Fruit fly (Drosophila melanogaster) whole organism, embryonic: ENCODE data around the gene CG45099.
A peak's percentile ranks its signal among the peaks of the same experiment; 100 is the strongest.

ENCODE experiments used
- B-H2 ChIP-seq: fragments of 200-800 bp; sonication (Bioruptor generic); optimal IDR thresholded peaks from 2 replicates; lab custom pipeline; 2018; ENCODE audit warnings: missing biosample characterization, mild to moderate bottlenecking, missing genetic modification characterization
- CG10366 ChIP-seq: fragments of 200-800 bp; sonication (Bioruptor generic); IDR thresholded peaks from 2 replicates; pipeline ENCODE4 v1.3.6; 2022; ENCODE audit warnings: missing biosample characterization, missing genetic modification characterization
- CG10543 ChIP-seq: fragments of 200-800 bp; sonication (Bioruptor generic); optimal IDR thresholded peaks from 3 replicates; lab custom pipeline; 2017; ENCODE audit warnings: missing biosample characterization, mild to moderate bottlenecking, missing genetic modification characterization, moderate library complexity
- CG11398 ChIP-seq: fragments of 200-800 bp; sonication (Bioruptor generic); optimal IDR thresholded peaks from 2 replicates; lab custom pipeline; 2016; ENCODE audit warnings: missing biosample characterization, missing genetic modification characterization
- CG11560 ChIP-seq: fragments of 200-800 bp; sonication (Bioruptor generic); IDR thresholded peaks from 3 replicates; pipeline ENCODE4 v1.3.6; 2022; ENCODE audit warnings: missing biosample characterization, missing genetic modification characterization
- CG12104 ChIP-seq: fragments of 200-800 bp; sonication (Bioruptor generic); optimal IDR thresholded peaks from 3 replicates; lab custom pipeline; 2016; ENCODE audit warnings: missing biosample characterization, missing genetic modification characterization
- CG1233 ChIP-seq: fragments of 200-800 bp; sonication (Bioruptor generic); optimal IDR thresholded peaks from 4 replicates; lab custom pipeline; 2018; ENCODE audit warnings: missing biosample characterization, mild to moderate bottlenecking, missing genetic modification characterization
- CG13296 ChIP-seq: fragments of 200-800 bp; sonication (Bioruptor generic); optimal IDR thresholded peaks from 3 replicates; lab custom pipeline; 2018; ENCODE audit warnings: missing biosample characterization, mild to moderate bottlenecking, missing genetic modification characterization
- CG17912 ChIP-seq: fragments of 200-800 bp; sonication (Bioruptor generic); optimal IDR thresholded peaks from 2 replicates; lab custom pipeline; 2018; ENCODE audit warnings: missing biosample characterization, mild to moderate bottlenecking, missing genetic modification characterization
- CG18011 ChIP-seq: fragments of 200-800 bp; sonication (Bioruptor generic); optimal IDR thresholded peaks from 2 replicates; lab custom pipeline; 2017; ENCODE audit warnings: missing biosample characterization, missing genetic modification characterization, mild to moderate bottlenecking, moderate library complexity, missing genotype
- CG4617 ChIP-seq: fragments of 200-800 bp; sonication (Bioruptor generic); optimal IDR thresholded peaks from 3 replicates; lab custom pipeline; 2016; ENCODE audit warnings: missing biosample characterization, missing genetic modification characterization, borderline replicate concordance
- CG7987 ChIP-seq: fragments of 200-800 bp; sonication (Bioruptor generic); optimal IDR thresholded peaks from 2 replicates; lab custom pipeline; 2018; ENCODE audit warnings: missing biosample characterization, mild to moderate bottlenecking, missing genetic modification characterization, moderate library complexity
- CG8924 ChIP-seq: fragments of 200-800 bp; optimal IDR thresholded peaks from 3 replicates; lab custom pipeline; 2019; ENCODE audit warnings: missing biosample characterization, mild to moderate bottlenecking, missing genetic modification characterization, moderate library complexity
- Dad ChIP-seq: fragments of 200-800 bp; sonication (Bioruptor generic); optimal IDR thresholded peaks from 3 replicates; lab custom pipeline; 2016; ENCODE audit warnings: missing biosample characterization, missing genetic modification characterization
- Deaf1 ChIP-seq: fragments of 200-800 bp; optimal IDR thresholded peaks from 3 replicates; lab custom pipeline; 2019; ENCODE audit warnings: missing biosample characterization, mild to moderate bottlenecking, missing genetic modification characterization, moderate library complexity
- E2f1 ChIP-seq: fragments of 200-800 bp; sonication (Bioruptor generic); IDR thresholded peaks from 2 replicates; pipeline ENCODE4 v1.3.6; 2022; ENCODE audit warnings: missing biosample characterization, missing genetic modification characterization
- Ets65A ChIP-seq: fragments of 200-800 bp; sonication (Bioruptor generic); peaks from one replicate; lab custom pipeline; 2016; ENCODE audit warnings: missing biosample characterization, missing genetic modification characterization
- Fer2 ChIP-seq: fragments of 200-800 bp; sonication (Bioruptor generic); optimal IDR thresholded peaks from 2 replicates; lab custom pipeline; 2018; ENCODE audit warnings: missing biosample characterization, mild to moderate bottlenecking, missing genetic modification characterization, moderate library complexity
- Hmr ChIP-seq: fragments of 200-800 bp; sonication (Bioruptor generic); optimal IDR thresholded peaks from 3 replicates; lab custom pipeline; 2017; ENCODE audit warnings: mild to moderate bottlenecking, missing biosample characterization, missing genetic modification reagents, missing genetic modification characterization
- Med ChIP-seq: fragments of 200-800 bp; sonication (Bioruptor generic); peaks from one replicate; lab custom pipeline; 2016; ENCODE audit warnings: missing biosample characterization, missing genetic modification characterization, mild to moderate bottlenecking, inconsistent platforms, moderate library complexity
- NFAT ChIP-seq: fragments of 200-800 bp; sonication (Bioruptor generic); IDR thresholded peaks from 2 replicates; pipeline ENCODE4 v1.3.6; 2022; ENCODE audit warnings: missing biosample characterization, missing genetic modification characterization
- Nf-YB ChIP-seq: fragments of 200-800 bp; sonication (Bioruptor generic); optimal IDR thresholded peaks from 3 replicates; lab custom pipeline; 2019; ENCODE audit warnings: missing biosample characterization, mild to moderate bottlenecking, missing genetic modification characterization, moderate library complexity
- Optix ChIP-seq: fragments of 200-800 bp; sonication (Bioruptor generic); IDR thresholded peaks from 3 replicates; pipeline ENCODE4 v1.3.6; 2022; ENCODE audit warnings: missing biosample characterization, missing genetic modification characterization
- Trl ChIP-seq, 3 experiments: fragments of >200 bp in 2 of 3; fragments of 200-800 bp in 1 of 3; sonication (Bioruptor generic) in 1 of 3; optimal IDR thresholded peaks; 2 replicates in 1 of 3; 3 replicates in 2 of 3; lab custom pipeline; 2016 to 2017; ENCODE audit warnings: missing biosample characterization in 1 of 3, missing genetic modification characterization in 1 of 3
- al ChIP-seq: fragments of 200-800 bp; sonication (Bioruptor generic); IDR thresholded peaks from 2 replicates; pipeline ENCODE4 v1.3.6; 2022; ENCODE audit warnings: missing biosample characterization, missing genetic modification characterization
- ap ChIP-seq: fragments of 200-800 bp; sonication (Bioruptor generic); IDR thresholded peaks from 2 replicates; pipeline ENCODE4 v1.3.6; 2022; ENCODE audit warnings: missing biosample characterization, missing genetic modification characterization
- ase ChIP-seq: fragments of 200-800 bp; sonication (Bioruptor generic); IDR thresholded peaks from 3 replicates; pipeline ENCODE4 v1.3.6; 2022; ENCODE audit warnings: missing biosample characterization, missing genetic modification characterization
- cad ChIP-seq: fragments of >200 bp; optimal IDR thresholded peaks from 2 replicates; lab custom pipeline; 2017; ENCODE audit warnings: missing biosample characterization, missing genetic modification characterization
- chinmo ChIP-seq: fragments of 200-800 bp; sonication (Bioruptor generic); IDR thresholded peaks from 4 replicates; pipeline ENCODE4 v1.3.6; 2022; ENCODE audit warnings: missing biosample characterization, missing genetic modification characterization; ENCODE audit not compliant: partially characterized antibody
- dpn ChIP-seq, 2 experiments: fragments of 200-800 bp; sonication (Bioruptor generic); optimal IDR thresholded peaks; 3 replicates each; lab custom pipeline; 2016; ENCODE audit warnings: missing biosample characterization in 2 of 2, missing genetic modification characterization in 2 of 2
- eve ChIP-seq, 2 experiments: fragments of >200 bp; optimal IDR thresholded peaks; 2 replicates each; lab custom pipeline; 2017; ENCODE audit warnings: missing biosample characterization in 2 of 2, missing genetic modification characterization in 2 of 2
- eyg ChIP-seq: fragments of 200-800 bp; sonication (Bioruptor generic); optimal IDR thresholded peaks from 3 replicates; lab custom pipeline; 2016; ENCODE audit warnings: missing biosample characterization, missing genetic modification characterization
- gce ChIP-seq: fragments of 200-800 bp; sonication (Bioruptor generic); IDR thresholded peaks from 3 replicates; pipeline ENCODE4 v1.3.6; 2022; ENCODE audit warnings: missing biosample characterization, missing genetic modification characterization
- gsb-n ChIP-seq: fragments of 200-800 bp; sonication (Bioruptor generic); optimal IDR thresholded peaks from 3 replicates; lab custom pipeline; 2018; ENCODE audit warnings: missing biosample characterization, mild to moderate bottlenecking, missing genetic modification characterization
- gt ChIP-seq: fragments of 200-800 bp; sonication (Bioruptor generic); IDR thresholded peaks from 2 replicates; pipeline ENCODE4 v1.3.6; 2022; ENCODE audit warnings: missing biosample characterization, missing genetic modification characterization
- hb ChIP-seq: fragments of 200-800 bp; sonication (Bioruptor generic); IDR thresholded peaks from 3 replicates; pipeline ENCODE4 v1.3.6; 2022; ENCODE audit warnings: missing biosample characterization, missing genetic modification characterization; ENCODE audit not compliant: partially characterized antibody
- kay ChIP-seq: fragments of 200-800 bp; sonication (Bioruptor generic); optimal IDR thresholded peaks from 2 replicates; lab custom pipeline; 2016; ENCODE audit warnings: missing biosample characterization, missing genetic modification characterization
- lbe ChIP-seq: fragments of 200-800 bp; sonication (Bioruptor generic); optimal IDR thresholded peaks from 2 replicates; lab custom pipeline; 2016; ENCODE audit warnings: missing biosample characterization, mild to moderate bottlenecking, missing genetic modification characterization
- lov ChIP-seq, 2 experiments: fragments of 200-800 bp in 1 of 2; fragments of >200 bp in 1 of 2; sonication (Bioruptor generic) in 1 of 2; IDR thresholded peaks in 1 of 2; optimal IDR thresholded peaks in 1 of 2; 2 replicates in 1 of 2; 3 replicates in 1 of 2; pipeline versions ENCODE4 v1.3.6 to Lab custom; 2017 to 2022; ENCODE audit warnings: missing biosample characterization in 1 of 2, missing genetic modification characterization in 1 of 2
- ranshi ChIP-seq: fragments of 200-800 bp; sonication (Bioruptor generic); IDR thresholded peaks from 2 replicates; pipeline ENCODE4 v1.3.6; 2022; ENCODE audit warnings: missing biosample characterization, missing genetic modification characterization
- row ChIP-seq: fragments of 200-800 bp; sonication (Bioruptor generic); IDR thresholded peaks from 3 replicates; pipeline ENCODE4 v1.3.6; 2022; ENCODE audit warnings: missing biosample characterization, missing genetic modification characterization
- sd ChIP-seq: fragments of 200-800 bp; sonication (Bioruptor generic); optimal IDR thresholded peaks from 3 replicates; lab custom pipeline; 2018; ENCODE audit warnings: missing biosample characterization, mild to moderate bottlenecking, missing genetic modification characterization, moderate library complexity
- sens ChIP-seq: fragments of 200-800 bp; sonication (Bioruptor generic); peaks from one replicate; lab custom pipeline; 2016; ENCODE audit warnings: missing biosample characterization, missing genetic modification characterization
- sqz ChIP-seq: fragments of 200-800 bp; sonication (Bioruptor generic); optimal IDR thresholded peaks from 3 replicates; lab custom pipeline; 2018; ENCODE audit warnings: missing biosample characterization, mild to moderate bottlenecking, missing genetic modification characterization
- tap ChIP-seq: fragments of 200-800 bp; optimal IDR thresholded peaks from 3 replicates; lab custom pipeline; 2019; ENCODE audit warnings: missing biosample characterization, mild to moderate bottlenecking, missing genetic modification characterization, moderate library complexity
- toy ChIP-seq: fragments of 200-800 bp; sonication (Bioruptor generic); IDR thresholded peaks from 2 replicates; pipeline ENCODE4 v1.3.6; 2022; ENCODE audit warnings: missing biosample characterization, missing genetic modification characterization
- trem ChIP-seq: fragments of 200-800 bp; optimal IDR thresholded peaks from 3 replicates; lab custom pipeline; 2019; ENCODE audit warnings: missing biosample characterization, mild to moderate bottlenecking, missing genetic modification characterization, moderate library complexity
- wdn ChIP-seq: fragments of 200-800 bp; sonication (Bioruptor generic); IDR thresholded peaks from 2 replicates; pipeline ENCODE4 v1.3.6; 2022; ENCODE audit warnings: missing biosample characterization, missing genetic modification characterization

CG45099 gene

dm6 chr3R:22042283-22042875, 8.3 kb upstream of the CG45099 start (continued):
- TF ChIP-seq chinmo (GFP tag; lab: Robert Waterston, UW) = no peak
- no peak for TF ChIP-seq gsb-n (tag; lab: Kevin White, UChicago)
- TF ChIP-seq lbe (GFP tag; lab: Kevin White, UChicago) = peak; percentile 27
- TF ChIP-seq CG11398 = no peak
- no peak for TF ChIP-seq CG11560
- no peak for TF ChIP-seq row (GFP tag; lab: Robert Waterston, UW)
- no peak for TF ChIP-seq B-H2 (GFP tag; lab: Kevin White, UChicago)
- no peak for TF ChIP-seq Dad (GFP tag; lab: Kevin White, UChicago)
- no peak for TF ChIP-seq gce (GFP tag; lab: Robert Waterston, UW)
- TF ChIP-seq CG4617 (GFP tag; lab: Kevin White, UChicago) = no peak
- no peak for TF ChIP-seq lov (optimal IDR thresholded peaks at IDR 0.05; lab: Kevin White, UChicago)
- no peak for TF ChIP-seq lov (GFP tag; IDR thresholded peaks at IDR 0.05; lab: Robert Waterston, UW)
- TF ChIP-seq al (GFP tag; lab: Robert Waterston, UW) = no peak
- no peak for TF ChIP-seq CG13296
- no peak for TF ChIP-seq CG1233 (GFP tag; lab: Kevin White, UChicago)
- no peak for TF ChIP-seq eyg (GFP tag; lab: Kevin White, UChicago)
- TF ChIP-seq Nf-YB (GFP tag; lab: Kevin White, UChicago) = no peak
- TF ChIP-seq CG10366 (GFP tag; lab: Robert Waterston, UW) = no peak
- TF ChIP-seq sd = peak; percentile 95
- no peak for TF ChIP-seq trem (tag; lab: Kevin White, UChicago)
- TF ChIP-seq hb (GFP tag; lab: Robert Waterston, UW) = no peak
- no peak for TF ChIP-seq E2f1 (GFP tag; lab: Robert Waterston, UW)
- TF ChIP-seq CG10543 (GFP tag; lab: Kevin White, UChicago) = no peak
- TF ChIP-seq sens (GFP tag; lab: Kevin White, UChicago) = peak; percentile 40
- TF ChIP-seq Ets65A (GFP tag; lab: Kevin White, UChicago) = no peak
- TF ChIP-seq toy = no peak
- TF ChIP-seq CG8924 (tag; lab: Kevin White, UChicago) = peak; percentile 12
- TF ChIP-seq gt = no peak
- no peak for TF ChIP-seq Fer2 (tag; lab: Kevin White, UChicago)
- peak; percentile 44 for TF ChIP-seq cad
- no peak for TF ChIP-seq tap (tag; lab: Kevin White, UChicago)
- no peak for TF ChIP-seq ase (GFP tag; lab: Robert Waterston, UW)
- no peak for TF ChIP-seq CG7987 (GFP tag; lab: Kevin White, UChicago)
- no peak for TF ChIP-seq eve (GFP tag; optimal IDR thresholded peaks at IDR 0.05; lab: Kevin White, UChicago)
- no peak for TF ChIP-seq CG17912 (GFP tag; lab: Kevin White, UChicago)
- TF ChIP-seq ap (GFP tag; lab: Robert Waterston, UW) = no peak
- peak; percentile 20 for TF ChIP-seq Med (GFP tag; lab: Kevin White, UChicago)
- TF ChIP-seq NFAT = no peak
- no peak for TF ChIP-seq sqz (GFP tag; lab: Kevin White, UChicago)
- TF ChIP-seq dpn (GFP tag; optimal IDR thresholded peaks at IDR 0.05; lab: Kevin White, UChicago) = no peak
- TF ChIP-seq Optix (GFP tag; lab: Robert Waterston, UW) = no peak
- TF ChIP-seq Hmr (GFP tag; lab: Kevin White, UChicago) = no peak
- no peak for TF ChIP-seq CG12104 (GFP tag; lab: Kevin White, UChicago)
- TF ChIP-seq kay (GFP tag; lab: Kevin White, UChicago) = no peak
- TF ChIP-seq ranshi (GFP tag; lab: Robert Waterston, UW) = no peak
- no peak for TF ChIP-seq wdn
- peak; percentile 78 to 92 for TF ChIP-seq Trl (optimal IDR thresholded peaks at IDR 0.05; lab: Kevin White, UChicago)
- TF ChIP-seq Trl (GFP tag; optimal IDR thresholded peaks at IDR 0.05; lab: Kevin White, UChicago) = no peak
- no peak for TF ChIP-seq CG18011 (GFP tag; lab: Kevin White, UChicago)
- peak; percentile 2 for TF ChIP-seq Deaf1 (tag; lab: Kevin White, UChicago)
- TF ChIP-seq, all 482 proteins: peak for 19
